Fruit fly (Drosophila melanogaster) whole organism: ENCODE measurements around the gene Csk.

Experiments
- Dll ChIP-seq: fragments of >200 bp; optimal IDR thresholded peaks from 2 replicates; lab custom pipeline; 2017
- usp ChIP-seq: fragments of >200 bp; optimal IDR thresholded peaks from 2 replicates; lab custom pipeline; 2017; ENCODE audit warnings: missing biosample characterization, missing genetic modification characterization, mixed read lengths

DNA sequence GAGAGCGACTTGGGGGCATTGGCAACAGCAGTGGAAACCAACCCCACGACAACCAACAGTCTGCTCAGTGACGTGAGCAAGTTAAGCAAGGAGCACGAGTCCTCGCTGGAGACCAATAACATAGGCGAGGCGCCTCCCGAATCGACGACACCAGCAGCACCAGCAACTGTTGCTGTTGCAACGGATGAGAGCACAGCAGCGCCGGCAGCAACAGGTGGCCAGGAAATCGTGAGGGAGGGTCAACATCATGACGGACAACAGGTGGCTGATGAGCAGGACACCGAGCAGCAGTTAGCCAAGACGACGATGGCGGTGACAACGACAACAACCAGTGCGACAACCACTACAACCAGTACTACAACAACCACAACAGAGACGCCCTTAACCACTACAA is 19.4 kb upstream of the Csk start:
- TF ChIP-seq usp (GFP tag; lab: Kevin White, UChicago) = no peak
- no peak for TF ChIP-seq Dll (lab: Kevin White, UChicago)
